Fruit fly (Drosophila melanogaster): ENCODE results near the gene Pomp.

DNA sequence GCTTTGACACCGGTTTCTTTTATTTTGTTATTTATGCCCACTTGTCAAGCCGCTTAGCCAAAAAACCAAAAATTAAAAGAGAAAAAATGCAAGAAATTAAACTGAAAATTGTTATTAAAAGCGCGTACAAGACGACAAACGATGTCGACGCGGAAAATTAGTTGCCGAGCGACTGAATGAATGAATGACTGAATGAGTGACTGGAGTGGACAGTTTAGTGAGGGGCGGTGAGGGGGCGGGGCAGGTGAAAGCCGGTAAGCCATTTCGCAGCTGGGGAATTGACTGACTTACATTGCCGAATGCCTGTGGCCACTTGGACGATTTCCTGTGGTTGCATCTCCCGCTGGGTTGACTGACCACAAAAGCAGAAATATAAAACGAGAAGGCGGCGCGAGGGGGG lies 19.2 kb downstream of the Pomp start:
- TF ChIP-seq h (optimal IDR thresholded peaks at IDR 0.05) (no peak), psq (optimal IDR thresholded peaks at IDR 0.05) (no peak), ttk (optimal IDR thresholded peaks at IDR 0.05) (no peak), insv (optimal IDR thresholded peaks at IDR 0.05) (no peak)
